Fruit fly (Drosophila melanogaster) whole organism, embryonic: ENCODE results near the gene Nf-YA.
A peak's percentile ranks its signal among the peaks of the same experiment; 100 is the strongest.

Experiments
- ATbp ChIP-seq: fragments of 200-800 bp; sonication (Bioruptor generic); optimal IDR thresholded peaks from 2 replicates; lab custom pipeline; 2017; ENCODE audit warnings: missing biosample characterization, mild to moderate bottlenecking, missing genetic modification characterization, missing genetic modification reagents
- CG10209 ChIP-seq: fragments of 200-800 bp; sonication (Bioruptor generic); optimal IDR thresholded peaks from 3 replicates; lab custom pipeline; 2017; ENCODE audit warnings: missing biosample characterization, mild to moderate bottlenecking, missing genetic modification characterization, missing genetic modification reagents
- CG10431 ChIP-seq: fragments of 200-800 bp; sonication (Bioruptor generic); optimal IDR thresholded peaks from 3 replicates; lab custom pipeline; 2018; ENCODE audit warnings: missing biosample characterization, mild to moderate bottlenecking, missing genetic modification characterization
- CG10654 ChIP-seq: fragments of 200-800 bp; sonication (Bioruptor generic); optimal IDR thresholded peaks from 2 replicates; lab custom pipeline; 2016; ENCODE audit warnings: missing biosample characterization, missing genetic modification characterization
- CG11695 ChIP-seq: fragments of 200-800 bp; sonication (Bioruptor generic); IDR thresholded peaks from 3 replicates; pipeline ENCODE4 v1.3.6; 2022; ENCODE audit warnings: missing biosample characterization, missing genetic modification characterization
- CG13296 ChIP-seq: fragments of 200-800 bp; sonication (Bioruptor generic); optimal IDR thresholded peaks from 3 replicates; lab custom pipeline; 2018; ENCODE audit warnings: missing biosample characterization, mild to moderate bottlenecking, missing genetic modification characterization
- CG14965 ChIP-seq: fragments of 200-800 bp; sonication (Bioruptor generic); optimal IDR thresholded peaks from 2 replicates; lab custom pipeline; 2016; ENCODE audit warnings: missing biosample characterization, missing genetic modification characterization, borderline replicate concordance
- CG15073 ChIP-seq: fragments of 200-800 bp; sonication (Bioruptor generic); optimal IDR thresholded peaks from 2 replicates; lab custom pipeline; 2016; ENCODE audit warnings: missing biosample characterization, missing genetic modification characterization
- CG1647 ChIP-seq: fragments of 200-800 bp; sonication (Bioruptor generic); optimal IDR thresholded peaks from 3 replicates; lab custom pipeline; 2016; ENCODE audit warnings: missing biosample characterization, missing genetic modification characterization
- CG17912 ChIP-seq: fragments of 200-800 bp; sonication (Bioruptor generic); optimal IDR thresholded peaks from 2 replicates; lab custom pipeline; 2018; ENCODE audit warnings: missing biosample characterization, mild to moderate bottlenecking, missing genetic modification characterization
- CG2712 ChIP-seq: fragments of 200-800 bp; optimal IDR thresholded peaks from 3 replicates; lab custom pipeline; 2019; ENCODE audit warnings: missing biosample characterization, mild to moderate bottlenecking, missing genetic modification characterization, moderate library complexity
- CG30020 ChIP-seq: fragments of 200-800 bp; optimal IDR thresholded peaks from 2 replicates; lab custom pipeline; 2019; ENCODE audit warnings: missing biosample characterization, mild to moderate bottlenecking, missing genetic modification characterization, moderate library complexity
- CG33213 ChIP-seq: fragments of 200-800 bp; sonication (Bioruptor generic); optimal IDR thresholded peaks from 3 replicates; lab custom pipeline; 2016; ENCODE audit warnings: missing biosample characterization, missing genetic modification characterization
- CG34376 ChIP-seq: fragments of 200-800 bp; sonication (Bioruptor generic); optimal IDR thresholded peaks from 2 replicates; lab custom pipeline; 2018; ENCODE audit warnings: missing biosample characterization, mild to moderate bottlenecking, missing genetic modification characterization
- CG4424 ChIP-seq: fragments of 200-800 bp; sonication (Bioruptor generic); optimal IDR thresholded peaks from 3 replicates; lab custom pipeline; 2016; ENCODE audit warnings: missing biosample characterization, missing genetic modification characterization
- CG4617 ChIP-seq: fragments of 200-800 bp; sonication (Bioruptor generic); optimal IDR thresholded peaks from 3 replicates; lab custom pipeline; 2016; ENCODE audit warnings: missing biosample characterization, missing genetic modification characterization, borderline replicate concordance
- CG4820 ChIP-seq: fragments of 200-800 bp; sonication (Bioruptor generic); optimal IDR thresholded peaks from 3 replicates; lab custom pipeline; 2016; ENCODE audit warnings: missing biosample characterization, missing genetic modification characterization
- CG5180 ChIP-seq: fragments of 200-800 bp; sonication (Bioruptor generic); optimal IDR thresholded peaks from 3 replicates; lab custom pipeline; 2017; ENCODE audit warnings: missing biosample characterization, missing genetic modification characterization, mild to moderate bottlenecking, moderate library complexity, missing genetic modification reagents
- CG6813 ChIP-seq: fragments of 200-800 bp; sonication (Bioruptor generic); optimal IDR thresholded peaks from 2 replicates; lab custom pipeline; 2017; ENCODE audit warnings: missing biosample characterization, missing genetic modification characterization, mild to moderate bottlenecking, moderate library complexity, missing genetic modification reagents
- CG7271 ChIP-seq: fragments of 200-800 bp; sonication (Bioruptor generic); optimal IDR thresholded peaks from 2 replicates; lab custom pipeline; 2018; ENCODE audit warnings: missing biosample characterization, mild to moderate bottlenecking, missing genetic modification characterization, moderate library complexity
- Dfd ChIP-seq, 2 experiments: fragments of >200 bp; optimal IDR thresholded peaks; 2 replicates each; lab custom pipeline; 2017; ENCODE audit warnings: missing biosample characterization in 2 of 2, missing genetic modification characterization in 2 of 2
- Doc2 ChIP-seq: fragments of 200-800 bp; sonication (Bioruptor generic); IDR thresholded peaks from 2 replicates; pipeline ENCODE4 v1.3.6; 2022; ENCODE audit warnings: missing biosample characterization, missing genetic modification characterization
- Doc3 ChIP-seq: fragments of 200-800 bp; sonication (Bioruptor generic); IDR thresholded peaks from 3 replicates; pipeline ENCODE4 v1.3.6; 2022; ENCODE audit warnings: missing biosample characterization, missing genetic modification characterization; ENCODE audit not compliant: partially characterized antibody
- Drgx ChIP-seq: fragments of 200-800 bp; sonication (Bioruptor generic); IDR thresholded peaks from 2 replicates; pipeline ENCODE4 v1.3.6; 2022; ENCODE audit warnings: missing biosample characterization, missing genetic modification characterization
- Eip74EF ChIP-seq, 2 experiments: fragments of 200-800 bp in 1 of 2; fragments of >200 bp in 1 of 2; sonication (Bioruptor generic) in 1 of 2; optimal IDR thresholded peaks; 2 replicates each; lab custom pipeline; 2017 to 2019; ENCODE audit warnings: missing biosample characterization in 2 of 2, missing genetic modification characterization in 2 of 2, mild to moderate bottlenecking in 1 of 2, moderate library complexity in 1 of 2
- Hr51 ChIP-seq, 2 experiments: fragments of 200-800 bp; sonication (Bioruptor generic); optimal IDR thresholded peaks; 2 replicates in 1 of 2; 3 replicates in 1 of 2; lab custom pipeline; 2016 to 2018; ENCODE audit warnings: missing biosample characterization in 2 of 2, missing genetic modification characterization in 2 of 2, mild to moderate bottlenecking in 1 of 2, moderate library complexity in 1 of 2
- Lim3 ChIP-seq: fragments of 200-800 bp; sonication (Bioruptor generic); IDR thresholded peaks from 2 replicates; pipeline ENCODE4 v1.3.6; 2022; ENCODE audit warnings: missing biosample characterization, missing genetic modification characterization
- Mes4 ChIP-seq: fragments of 200-800 bp; sonication (Bioruptor generic); optimal IDR thresholded peaks from 2 replicates; lab custom pipeline; 2016; ENCODE audit warnings: missing biosample characterization, missing genetic modification characterization
- NC2α ChIP-seq: fragments of 200-800 bp; sonication (Bioruptor generic); optimal IDR thresholded peaks from 2 replicates; lab custom pipeline; 2016; ENCODE audit warnings: missing biosample characterization, missing genetic modification characterization
- Nf-YC ChIP-seq: fragments of 200-800 bp; optimal IDR thresholded peaks from 3 replicates; lab custom pipeline; 2019; ENCODE audit warnings: missing biosample characterization, mild to moderate bottlenecking, missing genetic modification characterization, moderate library complexity
- Xrp1 ChIP-seq: fragments of 200-800 bp; sonication (Bioruptor generic); IDR thresholded peaks from 2 replicates; pipeline ENCODE4 v1.3.6; 2022; ENCODE audit warnings: missing biosample characterization, missing genetic modification characterization
- ase ChIP-seq: fragments of 200-800 bp; sonication (Bioruptor generic); IDR thresholded peaks from 3 replicates; pipeline ENCODE4 v1.3.6; 2022; ENCODE audit warnings: missing biosample characterization, missing genetic modification characterization
- bigmax ChIP-seq: fragments of 200-800 bp; sonication (Bioruptor generic); optimal IDR thresholded peaks from 2 replicates; lab custom pipeline; 2018; ENCODE audit warnings: missing biosample characterization, mild to moderate bottlenecking, missing genetic modification characterization
- chif ChIP-seq, 2 experiments: fragments of 200-800 bp; sonication (Bioruptor generic); optimal IDR thresholded peaks; 3 replicates each; lab custom pipeline; 2016; ENCODE audit warnings: missing biosample characterization in 2 of 2, missing genetic modification characterization in 2 of 2
- chn ChIP-seq: fragments of 200-800 bp; sonication (Bioruptor generic); optimal IDR thresholded peaks from 2 replicates; lab custom pipeline; 2016; ENCODE audit warnings: missing biosample characterization, missing genetic modification characterization
- emc ChIP-seq: fragments of 200-800 bp; sonication (Bioruptor generic); optimal IDR thresholded peaks from 2 replicates; lab custom pipeline; 2016; ENCODE audit warnings: missing biosample characterization, missing genetic modification characterization
- fru ChIP-seq: fragments of >200 bp; optimal IDR thresholded peaks from 2 replicates; lab custom pipeline; 2017
- ftz-f1 ChIP-seq: fragments of 200-800 bp; sonication (Bioruptor generic); optimal IDR thresholded peaks from 2 replicates; lab custom pipeline; 2016; ENCODE audit warnings: missing biosample characterization, missing genetic modification characterization
- gsb ChIP-seq: fragments of 200-800 bp; sonication (Bioruptor generic); IDR thresholded peaks from 2 replicates; pipeline ENCODE4 v1.3.6; 2022; ENCODE audit warnings: missing biosample characterization, missing genetic modification characterization
- gsb-n ChIP-seq: fragments of 200-800 bp; sonication (Bioruptor generic); optimal IDR thresholded peaks from 3 replicates; lab custom pipeline; 2018; ENCODE audit warnings: missing biosample characterization, mild to moderate bottlenecking, missing genetic modification characterization
- lilli ChIP-seq: fragments of 200-800 bp; sonication (Bioruptor generic); optimal IDR thresholded peaks from 3 replicates; lab custom pipeline; 2016; ENCODE audit warnings: missing biosample characterization, missing genetic modification characterization
- nom ChIP-seq: fragments of 200-800 bp; sonication (Bioruptor generic); optimal IDR thresholded peaks from 2 replicates; lab custom pipeline; 2017; ENCODE audit warnings: missing biosample characterization, missing genetic modification characterization, mild to moderate bottlenecking, moderate library complexity, missing genetic modification reagents
- peb ChIP-seq: fragments of 200-800 bp; sonication (Bioruptor generic); IDR thresholded peaks from 2 replicates; pipeline ENCODE4 v1.3.6; 2022; ENCODE audit warnings: missing biosample characterization, missing genetic modification characterization
- sens-2 ChIP-seq: fragments of 200-800 bp; sonication (Bioruptor generic); IDR thresholded peaks from 2 replicates; pipeline ENCODE4 v1.3.6; 2022; ENCODE audit warnings: missing biosample characterization, missing genetic modification characterization
- slp2 ChIP-seq: fragments of 200-800 bp; sonication (Bioruptor generic); optimal IDR thresholded peaks from 2 replicates; lab custom pipeline; 2016; ENCODE audit warnings: missing biosample characterization, missing genetic modification characterization
- sna ChIP-seq: fragments of 200-800 bp; sonication (Bioruptor generic); IDR thresholded peaks from 2 replicates; pipeline ENCODE4 v1.3.6; 2022; ENCODE audit warnings: missing biosample characterization, missing genetic modification characterization; ENCODE audit not compliant: partially characterized antibody
- sr ChIP-seq: fragments of 200-800 bp; sonication (Bioruptor generic); IDR thresholded peaks from 3 replicates; pipeline ENCODE4 v1.3.6; 2022; ENCODE audit warnings: missing biosample characterization, missing genetic modification characterization
- tll ChIP-seq, 2 experiments: fragments of 200-800 bp in 1 of 2; fragments of >200 bp in 1 of 2; sonication (Bioruptor generic) in 1 of 2; optimal IDR thresholded peaks; 2 replicates each; lab custom pipeline; 2017 to 2019; ENCODE audit warnings: missing biosample characterization in 2 of 2, missing genetic modification characterization in 2 of 2, mild to moderate bottlenecking in 1 of 2, moderate library complexity in 1 of 2
- trem ChIP-seq: fragments of 200-800 bp; optimal IDR thresholded peaks from 3 replicates; lab custom pipeline; 2019; ENCODE audit warnings: missing biosample characterization, mild to moderate bottlenecking, missing genetic modification characterization, moderate library complexity

The Nf-YA gene

dm6 chr3L:9420054-9420818 lies 21.8 kb downstream of the Nf-YA start (continued):
- peak; percentile 17; the same call in 1 of the 2 replicates for TF ChIP-seq peb (GFP tag; lab: Robert Waterston, UW)
- TF ChIP-seq ase (GFP tag; lab: Robert Waterston, UW): no peak
- TF ChIP-seq CG15073 (GFP tag; lab: Kevin White, UChicago): no peak
- peak; percentile 35 for TF ChIP-seq gsb-n (tag; lab: Kevin White, UChicago)
- TF ChIP-seq Nf-YC: no peak
- TF ChIP-seq NC2α (GFP tag; lab: Kevin White, UChicago): no peak
- no peak for TF ChIP-seq trem (tag; lab: Kevin White, UChicago)
- TF ChIP-seq Hr51 (GFP tag; optimal IDR thresholded peaks at IDR 0.05; lab: Kevin White, UChicago): peak in 1 of 2 experiments; percentile 75
- no peak for TF ChIP-seq CG10654
- no peak for TF ChIP-seq bigmax (GFP tag; lab: Kevin White, UChicago)
- peak; percentile 90 for TF ChIP-seq nom (GFP tag; lab: Kevin White, UChicago)
- TF ChIP-seq CG7271 (tag; lab: Kevin White, UChicago): no peak
- peak; percentile 26 for TF ChIP-seq CG13296 (GFP tag; lab: Kevin White, UChicago)
- no peak for TF ChIP-seq chn (GFP tag; lab: Kevin White, UChicago)
- no peak for TF ChIP-seq sr (GFP tag; lab: Robert Waterston, UW)
- peak; percentile 17 for TF ChIP-seq slp2
- no peak for TF ChIP-seq CG33213
- no peak for TF ChIP-seq ftz-f1 (GFP tag; lab: Kevin White, UChicago)
- TF ChIP-seq emc (GFP tag; lab: Kevin White, UChicago): no peak
- TF ChIP-seq Eip74EF (GFP tag; optimal IDR thresholded peaks at IDR 0.05; lab: Kevin White, UChicago): peak in 1 of 2 experiments; percentile 53
- TF ChIP-seq Drgx (GFP tag; lab: Robert Waterston, UW): peak; percentile 95
- TF ChIP-seq gsb (GFP tag; lab: Robert Waterston, UW): no peak
- TF ChIP-seq Mes4 (GFP tag; lab: Kevin White, UChicago): no peak
- no peak for TF ChIP-seq CG17912 (GFP tag; lab: Kevin White, UChicago)
- peak in 1 of 2 experiments; percentile 28 for TF ChIP-seq chif (GFP tag; optimal IDR thresholded peaks at IDR 0.05; lab: Kevin White, UChicago)
- no peak for TF ChIP-seq tll (GFP tag; optimal IDR thresholded peaks at IDR 0.05; lab: Kevin White, UChicago)
- no peak for TF ChIP-seq Dfd (GFP tag; optimal IDR thresholded peaks at IDR 0.05; lab: Kevin White, UChicago)
- TF ChIP-seq CG4424: peak; percentile 51
- TF ChIP-seq ATbp (GFP tag; lab: Kevin White, UChicago): peak; percentile 64
- TF ChIP-seq CG30020 (tag; lab: Kevin White, UChicago): no peak
- TF ChIP-seq CG6813 (GFP tag; lab: Kevin White, UChicago): no peak
- no peak for TF ChIP-seq CG4820
- peak; percentile 18 for TF ChIP-seq lilli (GFP tag; lab: Kevin White, UChicago)
- no peak for TF ChIP-seq Doc2 (GFP tag; lab: Robert Waterston, UW)
- TF ChIP-seq CG4617 (GFP tag; lab: Kevin White, UChicago): no peak
- TF ChIP-seq Lim3 (GFP tag; lab: Robert Waterston, UW): 0 out of 2 replicates have a peak, but pooled peaks have one; percentile 19
- no peak for TF ChIP-seq Doc3 (GFP tag; lab: Robert Waterston, UW)
- TF ChIP-seq CG1647 (GFP tag; lab: Kevin White, UChicago): peak; percentile 22
- no peak for TF ChIP-seq fru (lab: Kevin White, UChicago)
- peak; percentile 57 for TF ChIP-seq CG2712
- TF ChIP-seq CG34376: no peak
- TF ChIP-seq CG10209: peak; percentile 26
- peak; percentile 63; the same call in 1 of the 2 replicates for TF ChIP-seq Xrp1 (GFP tag; lab: Robert Waterston, UW)
- no peak for TF ChIP-seq CG5180 (GFP tag; lab: Kevin White, UChicago)
- no peak for TF ChIP-seq sens-2 (GFP tag; lab: Robert Waterston, UW)
- no peak for TF ChIP-seq CG10431 (GFP tag; lab: Kevin White, UChicago)
- TF ChIP-seq sna (GFP tag; lab: Robert Waterston, UW): no peak
- TF ChIP-seq CG14965 (GFP tag; lab: Kevin White, UChicago): no peak
- TF ChIP-seq CG11695 (GFP tag; lab: Robert Waterston, UW): peak; percentile 74; the same call in 2 of the 3 replicates
